5 worm cellular contexts compared by ENCODE assay signal in genomic region chrV:15436133-15436532, ce11.
TF ChIP-seq lines count a peak whose summit lies in the region.

No protein-coding gene starts in this region.

TF ChIP-seq in whole organism, L1 larva, 84 proteins besides CTCF, POLR2A, EP300 and RAD21:
- no peak for TF ChIP-seq fos-1 (tag; optimal IDR thresholded peaks at IDR 0.05; lab: Kevin White, UChicago)
- TF ChIP-seq aly-2 (tag; optimal IDR thresholded peaks at IDR 0.05; lab: Kevin White, UChicago) = no peak
- TF ChIP-seq elt-2 (tag; optimal IDR thresholded peaks at IDR 0.05; lab: Kevin White, UChicago) = peak; percentile 61
TF ChIP-seq in whole organism, L1 larva: peak in this region for 1.

TF ChIP-seq in whole organism, L2 larva, 48 proteins besides CTCF, POLR2A, EP300 and RAD21:
- TF ChIP-seq sem-4 (tag; optimal IDR thresholded peaks at IDR 0.05; lab: Kevin White, UChicago) = no peak
- TF ChIP-seq ztf-1 (GFP tag; conservative IDR thresholded peaks at IDR 0.05; lab: Robert Waterston, UW) = no peak
- TF ChIP-seq nhr-77 (tag; optimal IDR thresholded peaks at IDR 0.05; lab: Kevin White, UChicago) = no peak
- no peak for TF ChIP-seq C34F6.9 (tag; optimal IDR thresholded peaks at IDR 0.05; lab: Kevin White, UChicago)
- peak; percentile 57 for TF ChIP-seq sma-9 (GFP tag; optimal IDR thresholded peaks at IDR 0.05; lab: Kevin White, UChicago)
- TF ChIP-seq sma-9 (tag; optimal IDR thresholded peaks at IDR 0.05; lab: Kevin White, UChicago) = no peak
- no peak for TF ChIP-seq peb-1 (tag; optimal IDR thresholded peaks at IDR 0.05; lab: Kevin White, UChicago)
- no peak for TF ChIP-seq lin-39 (tag; optimal IDR thresholded peaks at IDR 0.05; lab: Kevin White, UChicago)
- no peak for TF ChIP-seq snpc-4 (tag; optimal IDR thresholded peaks at IDR 0.05; lab: Kevin White, UChicago)
- no peak for TF ChIP-seq mbf-1 (tag; optimal IDR thresholded peaks at IDR 0.05; lab: Kevin White, UChicago)
- no peak for TF ChIP-seq nhr-11 (tag; optimal IDR thresholded peaks at IDR 0.05; lab: Kevin White, UChicago)
- TF ChIP-seq fos-1 (tag; optimal IDR thresholded peaks at IDR 0.05; lab: Kevin White, UChicago) = peak; percentile 98
- TF ChIP-seq nhr-21 (tag; optimal IDR thresholded peaks at IDR 0.05; lab: Kevin White, UChicago) = no peak
- TF ChIP-seq egl-27 (tag; optimal IDR thresholded peaks at IDR 0.05; lab: Kevin White, UChicago) = no peak
- no peak for TF ChIP-seq F13H6.1 (tag; optimal IDR thresholded peaks at IDR 0.05; lab: Kevin White, UChicago)
- TF ChIP-seq mdl-1 (tag; optimal IDR thresholded peaks at IDR 0.05; lab: Kevin White, UChicago) = no peak
TF ChIP-seq in whole organism, L2 larva: peak in this region for 2.

TF ChIP-seq in whole organism, L3 larva, 47 proteins besides CTCF, POLR2A, EP300 and RAD21:
- TF ChIP-seq fkh-10 (GFP tag; optimal IDR thresholded peaks at IDR 0.05; lab: Kevin White, UChicago) (no peak), nhr-23 (tag; optimal IDR thresholded peaks at IDR 0.05; lab: Kevin White, UChicago) (no peak), ZK546.5 (tag; optimal IDR thresholded peaks at IDR 0.05; lab: Kevin White, UChicago) (no peak), aly-2 (tag; optimal IDR thresholded peaks at IDR 0.05; lab: Kevin White, UChicago) (no peak), jun-1 (tag; optimal IDR thresholded peaks at IDR 0.05; lab: Kevin White, UChicago) (peak; percentile 46), nhr-28 (tag; optimal IDR thresholded peaks at IDR 0.05; lab: Kevin White, UChicago) (no peak), pqm-1 (tag; optimal IDR thresholded peaks at IDR 0.05; lab: Kevin White, UChicago) (peak; percentile 98), R02D3.7 (tag; optimal IDR thresholded peaks at IDR 0.05; lab: Kevin White, UChicago) (no peak), ama-1 (optimal IDR thresholded peaks at IDR 0.05; lab: Kevin White, UChicago) (no peak), elt-1 (tag; optimal IDR thresholded peaks at IDR 0.05; lab: Kevin White, UChicago) (no peak), fkh-2 (tag; optimal IDR thresholded peaks at IDR 0.05; lab: Kevin White, UChicago) (no peak), lsy-12 (tag; optimal IDR thresholded peaks at IDR 0.05; lab: Kevin White, UChicago) (no peak), nhr-43 (tag; optimal IDR thresholded peaks at IDR 0.05; lab: Kevin White, UChicago; ENCODE audit: poor library complexity, severe bottlenecking) (no peak), elt-2 (tag; optimal IDR thresholded peaks at IDR 0.05; lab: Kevin White, UChicago) (peak; percentile 90), nhr-25 (tag; optimal IDR thresholded peaks at IDR 0.05; lab: Kevin White, UChicago) (no peak), nhr-237 (tag; optimal IDR thresholded peaks at IDR 0.05; lab: Kevin White, UChicago) (no peak), tbx-2 (tag; optimal IDR thresholded peaks at IDR 0.05; lab: Kevin White, UChicago) (no peak), egl-5 (tag; optimal IDR thresholded peaks at IDR 0.05; lab: Kevin White, UChicago) (no peak), mdl-1 (tag; optimal IDR thresholded peaks at IDR 0.05; lab: Kevin White, UChicago) (no peak)

TF ChIP-seq in whole organism, L4 larva, 104 proteins besides CTCF, POLR2A, EP300 and RAD21:
- no peak for TF ChIP-seq zip-2 (tag; optimal IDR thresholded peaks at IDR 0.05; lab: Kevin White, UChicago)
- TF ChIP-seq spr-3 (GFP tag; optimal IDR thresholded peaks at IDR 0.05; lab: Kevin White, UChicago) = no peak
- TF ChIP-seq dve-1 (tag; optimal IDR thresholded peaks at IDR 0.05; lab: Kevin White, UChicago; ENCODE audit: insufficient read depth) = peak; percentile 51
- no peak for TF ChIP-seq tra-1 (GFP tag; IDR thresholded peaks at IDR 0.05; lab: Robert Waterston, UW)
- TF ChIP-seq vab-7 (GFP tag; IDR thresholded peaks at IDR 0.05; lab: Robert Waterston, UW) = no peak
- no peak for TF ChIP-seq daf-16 (GFP tag; optimal IDR thresholded peaks at IDR 0.05; lab: Kevin White, UChicago)
- TF ChIP-seq daf-16 (tag; optimal IDR thresholded peaks at IDR 0.05; lab: Kevin White, UChicago) = peak; percentile 71
- TF ChIP-seq aha-1 (tag; lab: Kevin White, UChicago) = no peak
- TF ChIP-seq ceh-28 (tag; optimal IDR thresholded peaks at IDR 0.05; lab: Kevin White, UChicago) = no peak
- TF ChIP-seq skn-1 (tag; optimal IDR thresholded peaks at IDR 0.05; lab: Kevin White, UChicago) = no peak
- TF ChIP-seq rbr-2 (tag; optimal IDR thresholded peaks at IDR 0.05; lab: Kevin White, UChicago) = no peak
- TF ChIP-seq dmd-6 (GFP tag; IDR thresholded peaks at IDR 0.05; lab: Robert Waterston, UW) = peak; percentile 95; the same call in 1 of the 2 replicates
- TF ChIP-seq pqm-1 (tag; optimal IDR thresholded peaks at IDR 0.05; lab: Kevin White, UChicago) = peak; percentile 88
- TF ChIP-seq nhr-48 (tag; optimal IDR thresholded peaks at IDR 0.05; lab: Kevin White, UChicago) = peak; percentile 25
- no peak for TF ChIP-seq lin-13 (GFP tag; optimal IDR thresholded peaks at IDR 0.05; lab: Kevin White, UChicago)
- TF ChIP-seq egl-27 (tag; optimal IDR thresholded peaks at IDR 0.05; lab: Kevin White, UChicago) = no peak
- no peak for TF ChIP-seq zfp-3 (GFP tag; conservative IDR thresholded peaks at IDR 0.05; lab: Robert Waterston, UW)
- TF ChIP-seq nhr-28 (tag; optimal IDR thresholded peaks at IDR 0.05; lab: Kevin White, UChicago) = peak; percentile 72
- peak; percentile 10 for TF ChIP-seq nhr-77 (tag; optimal IDR thresholded peaks at IDR 0.05; lab: Kevin White, UChicago)
- peak; percentile 66 for TF ChIP-seq nhr-6 (tag; optimal IDR thresholded peaks at IDR 0.05; lab: Kevin White, UChicago)
TF ChIP-seq in whole organism, L4 larva: peak in this region for 8.

TF ChIP-seq in whole organism, young adult, 124 proteins besides CTCF, POLR2A, EP300 and RAD21:
- no peak for TF ChIP-seq lsl-1 (GFP tag; optimal IDR thresholded peaks at IDR 0.05; lab: Kevin White, UChicago)
- no peak for TF ChIP-seq nhr-90 (tag; optimal IDR thresholded peaks at IDR 0.05; lab: Kevin White, UChicago)
- TF ChIP-seq K12H6.12 (tag; optimal IDR thresholded peaks at IDR 0.05; lab: Kevin White, UChicago) = no peak
- no peak for TF ChIP-seq snpc-1.3 (tag; optimal IDR thresholded peaks at IDR 0.05; lab: Kevin White, UChicago; ENCODE audit: insufficient read depth)
- TF ChIP-seq Y56A3A.18 (GFP tag; IDR thresholded peaks at IDR 0.05; lab: Robert Waterston, UW) = no peak
- peak; percentile 84 for TF ChIP-seq nhr-80 (tag; optimal IDR thresholded peaks at IDR 0.05; lab: Kevin White, UChicago)
- no peak for TF ChIP-seq B0336.3 (GFP tag; IDR thresholded peaks at IDR 0.05; lab: Robert Waterston, UW)
- TF ChIP-seq snpc-1.1 (tag; optimal IDR thresholded peaks at IDR 0.05; lab: Kevin White, UChicago; ENCODE audit: insufficient read depth) = no peak
- TF ChIP-seq ztf-22 (GFP tag; optimal IDR thresholded peaks at IDR 0.05; lab: Kevin White, UChicago) = no peak
